Worm (Caenorhabditis elegans): Measurements from ENCODE around the gene F17C11.22.

The F17C11.22 gene

ce11 chrV:10965501-10965900, 4.5 kb downstream of the F17C11.22 start, which contains the start of the genes ctf-4 and eef-1G (continued):
- TF ChIP-seq nhr-28 (tag; optimal IDR thresholded peaks at IDR 0.05) (no peak), F16B12.6 (tag; optimal IDR thresholded peaks at IDR 0.05) (peak; percentile 68), Y116A8C.19 (tag; optimal IDR thresholded peaks at IDR 0.05; ENCODE audit: borderline replicate concordance) (no peak), rnt-1 (tag; optimal IDR thresholded peaks at IDR 0.05) (peak; percentile 96), dsc-1 (tag; optimal IDR thresholded peaks at IDR 0.05) (peak; percentile 95), grh-1 (GFP tag; IDR thresholded peaks at IDR 0.05) (peak; percentile 93), nhr-85 (tag) (peak; percentile 98), C04F5.9 (tag; optimal IDR thresholded peaks at IDR 0.05) (peak; percentile 53), efl-1 (optimal IDR thresholded peaks at IDR 0.05) (peak; percentile 96 to 99), efl-1 (GFP tag; optimal IDR thresholded peaks at IDR 0.05 in 1 of 2) (peak; percentile 94 to 99), C16A3.4 (tag; optimal IDR thresholded peaks at IDR 0.05) (peak; percentile 98), ztf-11 (tag; optimal IDR thresholded peaks at IDR 0.05) (peak in 1 of 2 experiments; percentile 67), unc-62 (GFP tag; optimal IDR thresholded peaks at IDR 0.05) (no peak), nhr-20 (tag; optimal IDR thresholded peaks at IDR 0.05) (peak; percentile 99), lin-35 (GFP tag; optimal IDR thresholded peaks at IDR 0.05) (peak; percentile 97 to 99), lin-39 (tag; optimal IDR thresholded peaks at IDR 0.05) (peak; percentile 82), elt-2 (tag; optimal IDR thresholded peaks at IDR 0.05) (peak; percentile 92), nhr-19 (GFP tag; conservative IDR thresholded peaks at IDR 0.05) (peak; percentile 99)

DNA sequence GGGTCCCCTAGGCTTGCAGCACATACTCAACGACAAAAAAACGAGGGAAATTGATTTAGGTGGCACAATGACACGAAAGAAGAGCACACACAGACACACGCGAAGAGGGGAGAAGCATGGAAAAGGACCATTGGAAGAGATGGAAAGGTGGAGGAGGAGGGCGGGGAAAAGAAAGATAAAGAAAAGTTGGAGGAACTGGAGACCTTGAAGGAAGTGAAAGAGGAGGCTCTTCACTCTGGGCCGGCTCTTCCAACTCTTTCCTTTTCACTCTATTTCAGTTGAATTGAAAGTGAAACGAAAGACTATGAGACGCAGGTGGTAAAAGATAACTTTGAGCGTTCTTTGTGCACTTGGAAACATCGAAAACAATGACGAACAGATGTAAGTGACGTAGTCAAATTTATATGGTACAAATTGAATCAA, 8.5 kb downstream of the F17C11.22 start:
- TF ChIP-seq elt-3 (tag; optimal IDR thresholded peaks at IDR 0.05) (no peak), dpl-1 (GFP tag; optimal IDR thresholded peaks at IDR 0.05) (peak in 2 of 3 experiments; percentile 23 to 42), egl-13 (tag; optimal IDR thresholded peaks at IDR 0.05) (peak; percentile 44), zip-4 (GFP tag; optimal IDR thresholded peaks at IDR 0.05) (peak; percentile 18), swsn-7 (tag; optimal IDR thresholded peaks at IDR 0.05) (peak; percentile 77), xbp-1 (tag; optimal IDR thresholded peaks at IDR 0.05) (peak; percentile 77), nhr-20 (tag; optimal IDR thresholded peaks at IDR 0.05) (peak; percentile 69), lin-13 (GFP tag; optimal IDR thresholded peaks at IDR 0.05) (no peak), jun-1 (tag; optimal IDR thresholded peaks at IDR 0.05) (peak; percentile 15), C16A3.4 (tag; optimal IDR thresholded peaks at IDR 0.05) (peak; percentile 50), lin-35 (GFP tag; optimal IDR thresholded peaks at IDR 0.05) (peak; percentile 62 to 64), C34B4.2 (tag; optimal IDR thresholded peaks at IDR 0.05) (no peak), blmp-1 (tag; optimal IDR thresholded peaks at IDR 0.05) (peak; percentile 73), rnt-1 (tag; optimal IDR thresholded peaks at IDR 0.05) (peak; percentile 42), ceh-82 (tag; optimal IDR thresholded peaks at IDR 0.05) (peak in 1 of 3 experiments; percentile 25), nhr-28 (tag; optimal IDR thresholded peaks at IDR 0.05) (no peak), lir-3 (tag; optimal IDR thresholded peaks at IDR 0.05; ENCODE audit: poor library complexity) (peak; percentile 59), tbx-2 (tag; optimal IDR thresholded peaks at IDR 0.05) (peak; percentile 81), ceh-63 (GFP tag; optimal IDR thresholded peaks at IDR 0.05) (no peak), pag-3 (tag; optimal IDR thresholded peaks at IDR 0.05; ENCODE audit: borderline replicate concordance, insufficient read depth) (peak; percentile 5), sup-37 (GFP tag; optimal IDR thresholded peaks at IDR 0.05) (peak; percentile 5), F16B12.6 (tag; optimal IDR thresholded peaks at IDR 0.05) (no peak), nhr-76 (tag; optimal IDR thresholded peaks at IDR 0.05) (no peak), fkh-10 (GFP tag; optimal IDR thresholded peaks at IDR 0.05) (peak; percentile 63), ztf-11 (tag; optimal IDR thresholded peaks at IDR 0.05) (peak in 1 of 2 experiments; percentile 18), irx-1 (tag; optimal IDR thresholded peaks at IDR 0.05) (peak; percentile 72), elt-2 (tag; optimal IDR thresholded peaks at IDR 0.05) (no peak), ztf-4 (tag; optimal IDR thresholded peaks at IDR 0.05) (peak; percentile 61), egl-27 (tag; optimal IDR thresholded peaks at IDR 0.05) (peak in 1 of 2 experiments; percentile 44), unc-62 (GFP tag; optimal IDR thresholded peaks at IDR 0.05) (no peak), pax-3 (tag; optimal IDR thresholded peaks at IDR 0.05) (no peak), skn-1 (tag; optimal IDR thresholded peaks at IDR 0.05) (peak; percentile 37), ceh-8 (GFP tag; optimal IDR thresholded peaks at IDR 0.05) (peak; percentile 74), Y116A8C.19 (tag; optimal IDR thresholded peaks at IDR 0.05; ENCODE audit: borderline replicate concordance) (no peak), unc-130 (tag; optimal IDR thresholded peaks at IDR 0.05) (no peak), hpl-2 (GFP tag; optimal IDR thresholded peaks at IDR 0.05) (no peak), ces-1 (GFP tag; optimal IDR thresholded peaks at IDR 0.05) (peak; percentile 64), mab-9 (GFP tag; IDR thresholded peaks at IDR 0.05) (0 out of 2 replicates have a peak, but pooled peaks have one; percentile 37), nhr-19 (GFP tag; conservative IDR thresholded peaks at IDR 0.05) (peak; percentile 99), snu-23 (GFP tag; optimal IDR thresholded peaks at IDR 0.05) (peak; percentile 85), ets-5 (GFP tag; IDR thresholded peaks at IDR 0.05) (no peak)

All from whole organism, L1 larva.